Worm (Caenorhabditis elegans) whole organism, L4/young adult: ENCODE data around the gene acs-11.

Experiments
- W03F9.2 ChIP-seq: fragments of 150-350 bp; optimal IDR thresholded peaks from 2 replicates; lab custom pipeline; 2014; ENCODE audit warnings: missing biosample characterization, missing genetic modification characterization
- dao-5 ChIP-seq: sonication (generic microtip); optimal IDR thresholded peaks from 2 replicates; lab custom pipeline; 2016; ENCODE audit warnings: missing genotype, missing genetic modification characterization, moderate library complexity, missing compliant biosample characterization
- him-1 ChIP-seq: sonication (generic microtip); optimal IDR thresholded peaks from 2 replicates; lab custom pipeline; 2016; ENCODE audit warnings: missing genotype, missing genetic modification reagents, missing genetic modification characterization, missing compliant biosample characterization

acs-11 gene

ce11 chrII:4741527-4742187 is at the start of gene acs-11:
Gene acs-11 (plus strand): TSS chrII:4742137.
- TF ChIP-seq dao-5 (tag; lab: Kevin White, UChicago) (no peak), him-1 (tag; lab: Kevin White, UChicago) (no peak), W03F9.2 (tag; lab: Kevin White, UChicago) (no peak)

- TF ChIP-seq him-1 (tag; lab: Kevin White, UChicago) (no peak), W03F9.2 (tag; lab: Kevin White, UChicago) (no peak), dao-5 (tag; lab: Kevin White, UChicago) (no peak)
Measured at ce11 chrII:4693129-4693528, 48.8 kb upstream of the acs-11 start, which contains the start of gene F10G7.5. Gene F10G7.5 (plus strand): TSS chrII:4693414.

ce11 chrII:4696055-4696454 is 45.9 kb upstream of the acs-11 start:
- TF ChIP-seq him-1 (tag; lab: Kevin White, UChicago): no peak
- TF ChIP-seq dao-5 (tag; lab: Kevin White, UChicago): no peak
- no peak for TF ChIP-seq W03F9.2 (tag; lab: Kevin White, UChicago)

- TF ChIP-seq him-1 (tag; lab: Kevin White, UChicago) (no peak), dao-5 (tag; lab: Kevin White, UChicago) (no peak), W03F9.2 (tag; lab: Kevin White, UChicago) (peak; percentile 61)
Measured at ce11 chrII:4698266-4698771, 43.6 kb upstream of the acs-11 start, which contains the start of the genes rpn-5 and scc-1. Gene rpn-5 (minus strand): TSS chrII:4698427. Gene scc-1 (plus strand): TSS chrII:4698721.

- peak; percentile 8 for TF ChIP-seq W03F9.2 (tag; lab: Kevin White, UChicago)
- peak; percentile 34 for TF ChIP-seq him-1 (tag; lab: Kevin White, UChicago)
Measured at ce11 chrII:4701482-4702119, 40.3 kb upstream of the acs-11 start, which contains the start of gene unc-85. Gene unc-85 (plus strand): TSS chrII:4702069.

ce11 chrII:4703011-4703410 is 38.9 kb upstream of the acs-11 start:
- TF ChIP-seq him-1 (tag; lab: Kevin White, UChicago): no peak
- no peak for TF ChIP-seq W03F9.2 (tag; lab: Kevin White, UChicago)
- TF ChIP-seq dao-5 (tag; lab: Kevin White, UChicago): no peak

ce11 chrII:4706359-4706871 is 35.5 kb upstream of the acs-11 start, which contains the start of the genes F10G7.9 and tsn-1:
Gene F10G7.9 (minus strand): TSS chrII:4706485.
Gene tsn-1 (plus strand): TSS chrII:4706821.
- TF ChIP-seq W03F9.2 (tag; lab: Kevin White, UChicago) (peak; percentile 88), dao-5 (tag; lab: Kevin White, UChicago) (no peak)

- TF ChIP-seq W03F9.2 (tag; lab: Kevin White, UChicago) (no peak), him-1 (tag; lab: Kevin White, UChicago) (no peak), dao-5 (tag; lab: Kevin White, UChicago) (no peak)
Measured at ce11 chrII:4710120-4710519, 31.8 kb upstream of the acs-11 start, which contains the start of gene tag-151. Gene tag-151 (plus strand): TSS chrII:4710277.

ce11 chrII:4710813-4711212 is 31.1 kb upstream of the acs-11 start:
- no peak for TF ChIP-seq dao-5 (tag; lab: Kevin White, UChicago)
- no peak for TF ChIP-seq him-1 (tag; lab: Kevin White, UChicago)
- no peak for TF ChIP-seq W03F9.2 (tag; lab: Kevin White, UChicago)

- TF ChIP-seq W03F9.2 (tag; lab: Kevin White, UChicago) (no peak), dao-5 (tag; lab: Kevin White, UChicago) (no peak), him-1 (tag; lab: Kevin White, UChicago) (no peak)
Measured at ce11 chrII:4715676-4716075, 26.3 kb upstream of the acs-11 start, which contains the start of gene F41C3.8. Gene F41C3.8 (plus strand): TSS chrII:4716046.

ce11 chrII:4726120-4726519 is 15.8 kb upstream of the acs-11 start, which contains the start of gene F10G7.10:
Gene F10G7.10 (minus strand): TSS chrII:4726264.
- TF ChIP-seq him-1 (tag; lab: Kevin White, UChicago): no peak
- TF ChIP-seq W03F9.2 (tag; lab: Kevin White, UChicago): peak; percentile 54
- no peak for TF ChIP-seq dao-5 (tag; lab: Kevin White, UChicago)

ce11 chrII:4726750-4727384 is 15.1 kb upstream of the acs-11 start:
- TF ChIP-seq W03F9.2 (tag; lab: Kevin White, UChicago): no peak
- TF ChIP-seq dao-5 (tag; lab: Kevin White, UChicago): no peak
- TF ChIP-seq him-1 (tag; lab: Kevin White, UChicago): no peak
